Worm (Caenorhabditis elegans) whole organism, late embryonic: Measurements from ENCODE around the gene C06B3.1.

Source experiments
- ama-1 ChIP-seq: fragments of 150-350 bp; optimal IDR thresholded peaks from 2 replicates; lab custom pipeline; 2014
- ceh-48 ChIP-seq: sonication (generic microtip); optimal IDR thresholded peaks from 2 replicates; lab custom pipeline; 2016; ENCODE audit warnings: missing genetic modification characterization, inconsistent platforms, missing compliant biosample characterization
- che-1 ChIP-seq: sonication (generic microtip); optimal IDR thresholded peaks from 2 replicates; lab custom pipeline; 2016; ENCODE audit warnings: mild to moderate bottlenecking, missing genetic modification characterization, missing compliant biosample characterization
- elt-2 ChIP-seq: sonication (generic microtip); optimal IDR thresholded peaks from 2 replicates; lab custom pipeline; 2016; ENCODE audit warnings: missing genetic modification reagents, missing genetic modification characterization, missing compliant biosample characterization
- ets-4 ChIP-seq: sonication (generic microtip); optimal IDR thresholded peaks from 2 replicates; lab custom pipeline; 2016; ENCODE audit warnings: missing genetic modification characterization, missing compliant biosample characterization
- hlh-6 ChIP-seq: sonication (generic microtip); optimal IDR thresholded peaks from 2 replicates; lab custom pipeline; 2016; ENCODE audit warnings: missing genotype, missing genetic modification characterization, missing compliant biosample characterization
- nhr-11 ChIP-seq: fragments of 150-350 bp; optimal IDR thresholded peaks from 2 replicates; lab custom pipeline; 2014; ENCODE audit warnings: missing biosample characterization, missing genetic modification characterization
- rnt-1 ChIP-seq: sonication (generic microtip); optimal IDR thresholded peaks from 2 replicates; lab custom pipeline; 2016; ENCODE audit warnings: missing genetic modification characterization, missing compliant biosample characterization
- sox-4 ChIP-seq: sonication (generic microtip); optimal IDR thresholded peaks from 2 replicates; lab custom pipeline; 2017; ENCODE audit warnings: mild to moderate bottlenecking, missing genetic modification characterization, inconsistent platforms, missing compliant biosample characterization
- syd-9 ChIP-seq: sonication (generic microtip); optimal IDR thresholded peaks from 2 replicates; lab custom pipeline; 2016; ENCODE audit warnings: mild to moderate bottlenecking, missing genetic modification characterization, moderate library complexity, missing compliant biosample characterization
- zip-5 ChIP-seq: sonication (generic microtip); optimal IDR thresholded peaks from 2 replicates; lab custom pipeline; 2016; ENCODE audit warnings: missing genetic modification characterization, missing compliant biosample characterization
- ztf-16 ChIP-seq: sonication (generic microtip); optimal IDR thresholded peaks from 2 replicates; lab custom pipeline; 2017; ENCODE audit warnings: missing genetic modification characterization, missing compliant biosample characterization

DNA sequence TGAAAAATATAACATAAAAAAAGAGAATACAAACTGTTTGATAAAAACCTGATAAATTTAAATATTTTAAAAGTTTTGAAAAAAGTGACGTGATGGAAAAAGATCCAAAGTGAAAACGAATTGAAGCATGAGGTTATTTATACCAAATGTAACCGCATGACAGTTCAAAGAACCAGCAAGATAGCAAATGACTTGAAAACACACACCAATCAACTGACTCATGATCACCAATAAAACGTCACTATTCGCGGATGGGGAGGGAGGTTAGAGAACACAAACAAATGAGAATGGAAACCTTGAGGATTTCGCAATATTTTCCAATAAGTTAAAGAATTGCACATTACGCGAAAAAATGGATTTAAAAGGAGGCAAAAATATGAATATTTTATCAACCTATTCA lies 6.8 kb downstream of the C06B3.1 start, which contains the start of gene C06B3.7:
- TF ChIP-seq syd-9 (tag; lab: Kevin White, UChicago) (no peak), ets-4 (tag; lab: Kevin White, UChicago) (no peak), zip-5 (tag; lab: Kevin White, UChicago) (no peak), sox-4 (tag; lab: Kevin White, UChicago) (no peak), nhr-11 (tag; lab: Kevin White, UChicago) (no peak), hlh-6 (tag; lab: Kevin White, UChicago) (no peak), elt-2 (tag; lab: Kevin White, UChicago) (no peak), ama-1 (lab: Kevin White, UChicago) (no peak), rnt-1 (tag; lab: Kevin White, UChicago) (no peak), ztf-16 (no peak), ceh-48 (no peak), che-1 (tag; lab: Kevin White, UChicago) (no peak)
